Worm (Caenorhabditis elegans) whole organism, mixed stage, embryonic: ENCODE data around the gene F49C12.1.

Source experiments
- M03D4.4 ChIP-seq: sonication (generic microtip); optimal IDR thresholded peaks from 2 replicates; lab custom pipeline; 2017; ENCODE audit warnings: mild to moderate bottlenecking, missing genetic modification characterization, missing compliant biosample characterization
- bed-3 ChIP-seq: fragments of 200-800 bp; sonication (Bioruptor generic); optimal IDR thresholded peaks from 3 replicates; lab custom pipeline; 2018; ENCODE audit warnings: mild to moderate bottlenecking, missing genetic modification characterization, moderate library complexity, missing compliant biosample characterization
- ceh-39 ChIP-seq: fragments of 150-350 bp; optimal IDR thresholded peaks from 2 replicates; lab custom pipeline; 2014; ENCODE audit warnings: missing biosample characterization, missing genetic modification characterization
- ceh-43 ChIP-seq: fragments of 200-800 bp; sonication (Bioruptor generic); optimal IDR thresholded peaks from 2 replicates; lab custom pipeline; 2018; ENCODE audit warnings: mild to moderate bottlenecking, missing genetic modification characterization, moderate library complexity, missing compliant biosample characterization
- ceh-83 ChIP-seq: fragments of 200-800 bp; sonication (Bioruptor generic); optimal IDR thresholded peaks from 2 replicates; lab custom pipeline; 2018; ENCODE audit warnings: mild to moderate bottlenecking, missing genetic modification characterization, missing compliant biosample characterization
- ces-1 ChIP-seq: fragments of 150-350 bp; optimal IDR thresholded peaks from 2 replicates; lab custom pipeline; 2014; ENCODE audit warnings: missing biosample characterization, missing genetic modification reagents, missing genetic modification characterization
- cnd-1 ChIP-seq: fragments of 200-800 bp; sonication (Bioruptor generic); optimal IDR thresholded peaks from 2 replicates; lab custom pipeline; 2018; ENCODE audit warnings: mild to moderate bottlenecking, missing genetic modification characterization, missing compliant biosample characterization
- elt-1 ChIP-seq: sonication (generic microtip); optimal IDR thresholded peaks from 2 replicates; lab custom pipeline; 2017; ENCODE audit warnings: missing genetic modification characterization, mild to moderate bottlenecking, missing compliant biosample characterization, antibody characterized with exemption, moderate library complexity, borderline replicate concordance; ENCODE audit not compliant: insufficient read depth
- elt-3 ChIP-seq: fragments of 150-350 bp; optimal IDR thresholded peaks from 2 replicates; lab custom pipeline; 2014; ENCODE audit warnings: missing biosample characterization, missing genetic modification characterization
- flh-1 ChIP-seq: fragments of 200-800 bp; sonication (Bioruptor generic); optimal IDR thresholded peaks from 2 replicates; lab custom pipeline; 2018; ENCODE audit warnings: mild to moderate bottlenecking, missing genetic modification characterization, moderate library complexity, missing compliant biosample characterization
- hlh-1 ChIP-seq: fragments of 150-350 bp; optimal IDR thresholded peaks from 2 replicates; lab custom pipeline; 2014; ENCODE audit warnings: missing biosample characterization, missing genetic modification reagents, missing genetic modification characterization
- lin-13 ChIP-seq: fragments of 150-350 bp; optimal IDR thresholded peaks from 2 replicates; lab custom pipeline; 2014; ENCODE audit warnings: missing biosample characterization, missing genetic modification characterization
- lin-32 ChIP-seq: fragments of 200-800 bp; sonication (Bioruptor generic); optimal IDR thresholded peaks from 2 replicates; lab custom pipeline; 2018; ENCODE audit warnings: mild to moderate bottlenecking, missing genetic modification characterization, missing compliant biosample characterization
- lsy-2 ChIP-seq: fragments of 150-350 bp; optimal IDR thresholded peaks from 2 replicates; lab custom pipeline; 2014; ENCODE audit warnings: missing biosample characterization, missing genetic modification characterization
- mep-1 ChIP-seq: fragments of 150-350 bp; optimal IDR thresholded peaks from 2 replicates; lab custom pipeline; 2017; ENCODE audit warnings: missing biosample characterization, missing genetic modification reagents, missing genetic modification characterization, inconsistent platforms
- nhr-12 ChIP-seq: fragments of 150-350 bp; optimal IDR thresholded peaks from 2 replicates; lab custom pipeline; 2014; ENCODE audit warnings: missing biosample characterization, missing genetic modification characterization
- nhr-2 ChIP-seq: fragments of 150-350 bp; optimal IDR thresholded peaks from 2 replicates; lab custom pipeline; 2014; ENCODE audit warnings: missing biosample characterization, missing genetic modification characterization
- nhr-237 ChIP-seq: fragments of 150-350 bp; optimal IDR thresholded peaks from 2 replicates; lab custom pipeline; 2014; ENCODE audit warnings: missing biosample characterization, missing genetic modification characterization
- nhr-28 ChIP-seq: fragments of 150-350 bp; optimal IDR thresholded peaks from 2 replicates; lab custom pipeline; 2014; ENCODE audit warnings: missing biosample characterization, missing genetic modification characterization
- nhr-76 ChIP-seq: sonication (generic microtip); optimal IDR thresholded peaks from 2 replicates; lab custom pipeline; 2017; ENCODE audit warnings: missing biosample characterization, missing genetic modification characterization
- pha-4 ChIP-seq: fragments of 150-350 bp; optimal IDR thresholded peaks from 2 replicates; lab custom pipeline; 2018; ENCODE audit warnings: missing biosample characterization, missing genetic modification reagents, missing genetic modification characterization
- sem-2 ChIP-seq: fragments of 200-800 bp; sonication (Bioruptor generic); optimal IDR thresholded peaks from 2 replicates; lab custom pipeline; 2018; ENCODE audit warnings: mild to moderate bottlenecking, missing genetic modification characterization, missing compliant biosample characterization
- sptf-1 ChIP-seq: sonication (generic microtip); optimal IDR thresholded peaks from 2 replicates; lab custom pipeline; 2017; ENCODE audit warnings: mild to moderate bottlenecking, missing genetic modification characterization, moderate library complexity, missing compliant biosample characterization
- unc-120 ChIP-seq: sonication (generic microtip); optimal IDR thresholded peaks from 2 replicates; lab custom pipeline; 2017; ENCODE audit warnings: missing genetic modification characterization, missing compliant biosample characterization; ENCODE audit not compliant: poor library complexity, severe bottlenecking
- unc-39 ChIP-seq: fragments of 150-350 bp; optimal IDR thresholded peaks from 2 replicates; lab custom pipeline; 2014; ENCODE audit warnings: missing biosample characterization, missing genetic modification characterization
- zip-8 ChIP-seq: fragments of 150-350 bp; optimal IDR thresholded peaks from 2 replicates; lab custom pipeline; 2014; ENCODE audit warnings: missing biosample characterization, missing genetic modification characterization
- ztf-11 ChIP-seq: fragments of 150-350 bp; optimal IDR thresholded peaks from 2 replicates; lab custom pipeline; 2014; ENCODE audit warnings: missing biosample characterization, missing genetic modification characterization

F49C12.1 gene

ce11 chrIV:9327706-9328105 lies 31.6 kb upstream of the F49C12.1 start, which contains the start of gene clec-183:
Gene clec-183, plus strand, starts transcription at chrIV:9328006.
- no peak for TF ChIP-seq nhr-237 (tag; lab: Kevin White, UChicago)
- no peak for TF ChIP-seq flh-1 (GFP tag; lab: Kevin White, UChicago)
- no peak for TF ChIP-seq elt-3 (tag; lab: Kevin White, UChicago)
- no peak for TF ChIP-seq sem-2 (GFP tag; lab: Kevin White, UChicago)
- no peak for TF ChIP-seq ceh-39
- no peak for TF ChIP-seq M03D4.4 (tag; lab: Kevin White, UChicago)
- no peak for TF ChIP-seq sptf-1 (tag; lab: Kevin White, UChicago)
- no peak for TF ChIP-seq ztf-11 (tag; lab: Kevin White, UChicago)

- no peak for TF ChIP-seq cnd-1 (tag; lab: Kevin White, UChicago)
- no peak for TF ChIP-seq hlh-1
- TF ChIP-seq M03D4.4 (tag; lab: Kevin White, UChicago), result no peak
- no peak for TF ChIP-seq mep-1 (tag; lab: Kevin White, UChicago)
- no peak for TF ChIP-seq lin-13
- no peak for TF ChIP-seq nhr-2 (tag; lab: Kevin White, UChicago)
- TF ChIP-seq lsy-2 (tag; lab: Kevin White, UChicago), result no peak
- TF ChIP-seq ztf-11 (tag; lab: Kevin White, UChicago), result no peak
Measured at ce11 chrIV:9323989-9324506, 27.9 kb upstream of the F49C12.1 start, which contains the start of the genes nspg-11 and F49C12.15. Gene nspg-11, minus strand, starts transcription at chrIV:9324089. Gene F49C12.15, plus strand, starts transcription at chrIV:9324456.

- TF ChIP-seq nhr-12 (tag; lab: Kevin White, UChicago), result no peak
- no peak for TF ChIP-seq ceh-83
- TF ChIP-seq cnd-1 (tag; lab: Kevin White, UChicago), result no peak
- no peak for TF ChIP-seq pha-4
- no peak for TF ChIP-seq sptf-1 (tag; lab: Kevin White, UChicago)
- TF ChIP-seq lin-32 (GFP tag; lab: Kevin White, UChicago), result no peak
- no peak for TF ChIP-seq bed-3 (GFP tag; lab: Kevin White, UChicago)
- TF ChIP-seq elt-1 (tag; lab: Kevin White, UChicago), result no peak
Measured at ce11 chrIV:9322489-9322888, 26.3 kb upstream of the F49C12.1 start.

DNA sequence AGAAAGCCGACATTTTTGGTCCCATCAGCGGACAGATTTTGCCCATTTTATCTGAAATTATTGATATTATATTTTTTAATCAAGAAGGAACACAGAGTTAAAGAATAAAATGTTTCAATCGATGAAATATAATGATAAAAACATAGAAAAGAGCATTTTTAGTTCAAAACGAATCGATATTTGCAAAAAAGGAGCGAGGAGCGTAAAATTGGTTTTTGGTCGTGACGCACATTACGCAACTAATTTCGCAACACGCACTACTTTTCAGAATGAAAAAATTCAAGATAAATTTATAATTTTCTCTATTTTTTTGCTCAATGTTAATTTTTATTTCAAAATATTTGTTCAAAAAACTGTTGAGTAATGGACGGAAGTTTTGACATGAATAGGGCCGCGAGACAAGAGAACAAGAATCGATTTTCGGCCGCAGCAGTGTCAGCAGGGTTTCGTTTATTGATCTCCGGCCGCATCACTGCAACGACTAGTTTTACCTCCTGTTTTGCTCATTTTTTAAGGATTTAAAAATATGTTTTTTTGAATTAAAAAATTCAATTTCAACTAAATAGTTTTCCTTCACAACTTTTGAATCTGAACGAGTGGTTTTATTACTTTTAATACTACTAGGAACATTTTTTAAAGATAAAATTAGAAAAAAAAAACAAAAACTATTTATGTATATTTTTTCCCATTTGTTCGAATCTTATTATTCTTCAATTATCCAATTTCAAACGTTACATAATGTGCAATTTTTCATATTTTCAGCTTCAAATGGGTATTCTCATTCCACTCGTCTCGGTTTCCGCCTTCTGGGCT lies 25.1 kb upstream of the F49C12.1 start, which contains the start of the genes F49C12.12 and vha-17:
Gene F49C12.12, minus strand, starts transcription at position 51 of the 813 bp plus-strand sequence.
Gene vha-17, plus strand, starts transcription at position 763 of the 813 bp plus-strand sequence.
- TF ChIP-seq ceh-39 (peak; percentile 33), zip-8 (tag; lab: Kevin White, UChicago) (no peak), nhr-237 (tag; lab: Kevin White, UChicago) (peak; percentile 10), nhr-76 (no peak), unc-120 (tag; lab: Kevin White, UChicago) (peak; percentile 1), lin-32 (GFP tag; lab: Kevin White, UChicago) (no peak), M03D4.4 (tag; lab: Kevin White, UChicago) (no peak)

ce11 chrIV:9320023-9320422 lies 23.9 kb upstream of the F49C12.1 start:
- no peak for TF ChIP-seq unc-39 (tag; lab: Kevin White, UChicago)
- TF ChIP-seq ces-1, result no peak
- no peak for TF ChIP-seq cnd-1 (tag; lab: Kevin White, UChicago)
- no peak for TF ChIP-seq bed-3 (GFP tag; lab: Kevin White, UChicago)
- TF ChIP-seq nhr-12 (tag; lab: Kevin White, UChicago), result no peak
- no peak for TF ChIP-seq nhr-28 (tag; lab: Kevin White, UChicago)
- TF ChIP-seq elt-3 (tag; lab: Kevin White, UChicago), result no peak
- TF ChIP-seq ceh-43 (GFP tag; lab: Kevin White, UChicago), result no peak
- no peak for TF ChIP-seq mep-1 (tag; lab: Kevin White, UChicago)
- no peak for TF ChIP-seq pha-4
- TF ChIP-seq lsy-2 (tag; lab: Kevin White, UChicago), result no peak
- TF ChIP-seq ztf-11 (tag; lab: Kevin White, UChicago), result no peak
